Worm (Caenorhabditis elegans): ENCODE results near the gene Y62F5A.10.
A peak's percentile ranks its signal among the peaks of the same experiment; 100 is the strongest.

The Y62F5A.10 gene

ce11 chrII:11537606-11538016, 16.2 kb downstream of the Y62F5A.10 start:
- TF ChIP-seq ceh-20 (GFP tag; IDR thresholded peaks at IDR 0.05) (no peak), tra-1 (GFP tag; IDR thresholded peaks at IDR 0.05) (no peak), snpc-4 (tag; optimal IDR thresholded peaks at IDR 0.05) (no peak), snpc-1.2 (GFP tag; IDR thresholded peaks at IDR 0.05) (no peak), ztf-7 (tag; optimal IDR thresholded peaks at IDR 0.05) (no peak), sdz-12 (GFP tag; optimal IDR thresholded peaks at IDR 0.05) (no peak), mdl-1 (tag; optimal IDR thresholded peaks at IDR 0.05) (no peak), zag-1 (tag; optimal IDR thresholded peaks at IDR 0.05) (no peak), nhr-48 (tag; optimal IDR thresholded peaks at IDR 0.05) (no peak)

- TF ChIP-seq skn-1 (tag; optimal IDR thresholded peaks at IDR 0.05) (no peak), pqm-1 (tag; optimal IDR thresholded peaks at IDR 0.05) (no peak), dmd-8 (GFP tag; IDR thresholded peaks at IDR 0.05) (0 out of 2 replicates have a peak, but pooled peaks have one; percentile 5), ceh-28 (tag; optimal IDR thresholded peaks at IDR 0.05) (no peak), lim-7 (GFP tag; IDR thresholded peaks at IDR 0.05) (0 out of 2 replicates have a peak, but pooled peaks have one; percentile 10), daf-16 (GFP tag; optimal IDR thresholded peaks at IDR 0.05) (no peak), daf-16 (tag; optimal IDR thresholded peaks at IDR 0.05) (peak; percentile 32), ceh-82 (tag; optimal IDR thresholded peaks at IDR 0.05) (no peak)
Observed at ce11 chrII:11538741-11539140, 17.3 kb downstream of the Y62F5A.10 start, which contains the start of gene Y62F5A.9. Gene Y62F5A.9 (minus strand): TSS chrII:11538841.

- TF ChIP-seq hlh-30 (tag; optimal IDR thresholded peaks at IDR 0.05; ENCODE audit: insufficient read depth) (peak; percentile 6), dpl-1 (GFP tag; optimal IDR thresholded peaks at IDR 0.05) (peak; percentile 34), nhr-6 (tag; optimal IDR thresholded peaks at IDR 0.05) (peak; percentile 3), mes-2 (tag; optimal IDR thresholded peaks at IDR 0.05; ENCODE audit: poor library complexity, severe bottlenecking) (peak; percentile 82), daf-16 (GFP tag; optimal IDR thresholded peaks at IDR 0.05) (no peak), daf-16 (tag; optimal IDR thresholded peaks at IDR 0.05) (peak; percentile 68), mep-1 (tag; optimal IDR thresholded peaks at IDR 0.05) (peak; percentile 20), arid-1 (GFP tag; conservative IDR thresholded peaks at IDR 0.05) (peak; percentile 42; the same call in 1 of the 2 replicates), ceh-28 (tag; optimal IDR thresholded peaks at IDR 0.05) (peak; percentile 47), rbr-2 (tag; optimal IDR thresholded peaks at IDR 0.05) (no peak), lsy-2 (tag; optimal IDR thresholded peaks at IDR 0.05) (peak in 1 of 2 experiments; percentile 61), lin-13 (GFP tag; optimal IDR thresholded peaks at IDR 0.05) (peak; percentile 51), gei-8 (GFP tag; optimal IDR thresholded peaks at IDR 0.05) (no peak), mxl-2 (GFP tag; conservative IDR thresholded peaks at IDR 0.05) (no peak), lin-38 (GFP tag; IDR thresholded peaks at IDR 0.05) (peak; percentile 18; the same call in 1 of the 2 replicates), ama-1 (optimal IDR thresholded peaks at IDR 0.05) (peak; percentile 32), skn-1 (tag; optimal IDR thresholded peaks at IDR 0.05) (no peak), nhr-28 (tag; optimal IDR thresholded peaks at IDR 0.05) (peak; percentile 11), unc-39 (tag; optimal IDR thresholded peaks at IDR 0.05) (no peak), F44E2.7 (GFP tag; IDR thresholded peaks at IDR 0.05) (no peak), unc-62 (GFP tag; optimal IDR thresholded peaks at IDR 0.05 in 1 of 2) (no peak), unc-62 (tag; optimal IDR thresholded peaks at IDR 0.05) (no peak)
Observed at ce11 chrII:11542385-11542784, 21.0 kb downstream of the Y62F5A.10 start, which contains the start of gene gtf-2E2. Gene gtf-2E2 (minus strand): TSS chrII:11542495.

DNA sequence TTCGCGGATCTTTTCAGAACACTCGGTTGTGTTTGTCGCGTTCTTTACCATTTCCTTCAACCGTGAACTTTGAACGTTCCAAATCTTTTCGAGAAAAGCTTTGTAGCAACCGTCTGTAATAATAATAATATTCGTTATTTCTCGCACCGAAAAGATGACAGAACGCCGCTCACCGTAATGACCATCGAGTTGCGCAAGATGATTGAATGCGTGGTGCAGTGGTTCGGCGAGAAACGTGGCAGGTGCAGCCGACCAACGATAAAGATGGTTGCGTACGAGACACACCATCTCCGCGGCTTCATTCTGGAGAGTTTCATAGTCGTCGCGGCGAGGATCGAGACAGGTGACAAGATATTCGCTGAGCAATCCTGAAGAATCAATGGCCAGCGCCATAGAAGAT, 21.6 kb downstream of the Y62F5A.10 start:
- TF ChIP-seq egl-27 (tag; optimal IDR thresholded peaks at IDR 0.05) (no peak), ceh-62 (tag; optimal IDR thresholded peaks at IDR 0.05) (no peak), aha-1 (tag) (no peak), lin-15B (tag; optimal IDR thresholded peaks at IDR 0.05) (no peak), ctbp-1 (GFP tag; IDR thresholded peaks at IDR 0.05) (no peak), Y105C5A.15 (GFP tag; IDR thresholded peaks at IDR 0.05) (no peak), sdz-12 (GFP tag; optimal IDR thresholded peaks at IDR 0.05) (no peak), hmg-1.1 (GFP tag; IDR thresholded peaks at IDR 0.05) (no peak), mep-1 (tag; optimal IDR thresholded peaks at IDR 0.05) (no peak), arid-1 (GFP tag; conservative IDR thresholded peaks at IDR 0.05) (no peak), aly-2 (tag; optimal IDR thresholded peaks at IDR 0.05) (no peak), ces-1 (GFP tag; optimal IDR thresholded peaks at IDR 0.05) (no peak), lin-1 (GFP tag; IDR thresholded peaks at IDR 0.05) (no peak), dpl-1 (GFP tag; optimal IDR thresholded peaks at IDR 0.05) (no peak), zfp-3 (GFP tag; conservative IDR thresholded peaks at IDR 0.05) (no peak), mdt-29 (GFP tag; IDR thresholded peaks at IDR 0.05) (no peak), zip-2 (tag; optimal IDR thresholded peaks at IDR 0.05) (no peak), nhr-237 (tag; optimal IDR thresholded peaks at IDR 0.05) (no peak)
